Fruit fly (Drosophila melanogaster): ENCODE data around the gene CG6204.

The CG6204 gene

DNA sequence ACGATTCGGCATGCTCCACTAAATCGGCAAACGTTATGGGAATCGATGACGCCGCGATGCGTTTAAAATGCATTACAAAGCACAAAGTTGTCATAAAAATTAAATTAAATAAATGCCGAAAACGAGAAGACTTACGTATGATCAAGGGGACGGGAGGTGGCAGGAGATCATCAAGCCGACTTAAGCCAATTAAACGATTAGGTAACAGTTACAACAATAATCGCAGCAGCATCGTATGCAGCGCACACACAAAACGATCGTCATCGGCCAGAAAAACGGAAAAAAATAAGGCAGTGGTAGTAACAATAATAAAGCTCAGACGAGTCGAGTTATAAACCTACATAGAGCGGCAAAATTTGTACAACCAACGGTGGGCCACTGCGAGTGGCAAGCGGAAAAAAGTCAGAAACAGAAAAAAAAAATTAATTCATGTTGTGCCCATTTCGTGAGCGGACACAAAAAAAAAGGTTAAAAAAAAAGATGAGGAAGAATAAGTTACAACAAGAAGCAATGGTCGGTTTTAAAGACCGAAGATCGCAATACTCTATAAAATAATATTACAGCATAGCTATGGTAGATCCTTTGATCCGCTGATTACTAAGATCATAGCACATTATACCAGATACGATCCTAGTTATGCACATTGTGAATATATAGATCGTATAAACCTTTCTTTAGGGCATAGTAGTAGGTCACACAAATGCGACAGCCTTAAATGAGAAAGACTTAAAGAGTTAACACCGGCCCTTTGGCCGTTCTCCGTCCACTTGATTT lies 12.9 kb downstream of the CG6204 start:
- TF ChIP-seq ovo (GFP tag; optimal IDR thresholded peaks at IDR 0.05) (no peak), Mnt (GFP tag; optimal IDR thresholded peaks at IDR 0.05) (no peak), cnc (optimal IDR thresholded peaks at IDR 0.05) (no peak), tj (GFP tag; optimal IDR thresholded peaks at IDR 0.05) (peak; percentile 76), Hr96 (GFP tag; optimal IDR thresholded peaks at IDR 0.05) (no peak)

dm6 chr3R:24213644-24214043 lies 20.0 kb downstream of the CG6204 start:
- no peak for TF ChIP-seq toe (GFP tag; optimal IDR thresholded peaks at IDR 0.05)
- no peak for TF ChIP-seq CG12768 (GFP tag; optimal IDR thresholded peaks at IDR 0.05)
- no peak for TF ChIP-seq kay (GFP tag; ENCODE audit: borderline replicate concordance)
- TF ChIP-seq Crg-1 (GFP tag; optimal IDR thresholded peaks at IDR 0.05), result no peak

dm6 chr3R:24216017-24216416 lies 22.4 kb downstream of the CG6204 start:
- TF ChIP-seq CG7101 (tag; optimal IDR thresholded peaks at IDR 0.05), result no peak
- no peak for TF ChIP-seq Mnt (GFP tag; optimal IDR thresholded peaks at IDR 0.05)
- TF ChIP-seq cnc (optimal IDR thresholded peaks at IDR 0.05), result no peak
- TF ChIP-seq pad (GFP tag; optimal IDR thresholded peaks at IDR 0.05), result no peak
- TF ChIP-seq CG7045 (GFP tag; optimal IDR thresholded peaks at IDR 0.05), result no peak
- no peak for TF ChIP-seq CG5204 (GFP tag; optimal IDR thresholded peaks at IDR 0.05)
- TF ChIP-seq toe (GFP tag; optimal IDR thresholded peaks at IDR 0.05), result no peak
- TF ChIP-seq CG12768 (GFP tag; optimal IDR thresholded peaks at IDR 0.05), result no peak
- TF ChIP-seq Clk (GFP tag; optimal IDR thresholded peaks at IDR 0.05), result no peak
- TF ChIP-seq CG11617 (GFP tag; optimal IDR thresholded peaks at IDR 0.05), result no peak
- TF ChIP-seq CG33017 (tag; optimal IDR thresholded peaks at IDR 0.05), result no peak
- no peak for TF ChIP-seq cic (GFP tag; optimal IDR thresholded peaks at IDR 0.05)
- TF ChIP-seq tj (GFP tag; optimal IDR thresholded peaks at IDR 0.05), result no peak
- no peak for TF ChIP-seq Hr96 (GFP tag; optimal IDR thresholded peaks at IDR 0.05)
- no peak for TF ChIP-seq ovo (GFP tag; optimal IDR thresholded peaks at IDR 0.05)
- TF ChIP-seq kay (GFP tag; ENCODE audit: borderline replicate concordance), result no peak
- TF ChIP-seq Crg-1 (GFP tag; optimal IDR thresholded peaks at IDR 0.05), result no peak

DNA sequence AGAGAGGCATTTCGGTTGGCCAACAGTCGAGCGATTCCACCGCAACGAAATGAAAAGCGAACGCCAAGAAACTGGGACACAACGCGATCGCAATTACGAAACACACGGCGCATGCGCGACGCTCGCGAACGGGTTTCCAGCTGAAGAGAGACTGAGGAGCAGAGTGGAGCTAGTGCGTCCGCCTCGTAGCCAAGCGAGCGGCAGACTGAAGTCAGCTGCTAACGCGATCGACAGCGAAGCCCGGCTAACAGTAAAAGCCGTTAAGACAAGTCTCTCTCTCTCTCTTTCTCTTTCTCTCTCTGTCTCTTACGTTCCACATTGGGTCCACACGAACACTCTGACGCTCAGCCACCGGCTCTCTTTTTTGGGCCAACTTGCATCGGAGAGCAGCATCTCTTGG lies 24.9 kb downstream of the CG6204 start, which contains the start of gene CG17786:
Gene CG17786, minus strand, starts transcription at position 154 of the 400 bp plus-strand sequence.
- TF ChIP-seq bab1 (GFP tag; optimal IDR thresholded peaks at IDR 0.05) (peak; percentile 11), CG12768 (GFP tag; optimal IDR thresholded peaks at IDR 0.05) (no peak)

dm6 chr3R:24219093-24219492 lies 25.5 kb downstream of the CG6204 start:
- TF ChIP-seq CG33017 (tag; optimal IDR thresholded peaks at IDR 0.05) (no peak), toe (GFP tag; optimal IDR thresholded peaks at IDR 0.05) (no peak), pad (GFP tag; optimal IDR thresholded peaks at IDR 0.05) (no peak), CG11617 (GFP tag; optimal IDR thresholded peaks at IDR 0.05) (no peak), CG7101 (tag; optimal IDR thresholded peaks at IDR 0.05) (no peak), CG14711 (tag; optimal IDR thresholded peaks at IDR 0.05) (no peak), CG1620 (GFP tag; optimal IDR thresholded peaks at IDR 0.05) (no peak), cnc (optimal IDR thresholded peaks at IDR 0.05) (no peak), Mnt (GFP tag; optimal IDR thresholded peaks at IDR 0.05) (no peak), Crg-1 (GFP tag; optimal IDR thresholded peaks at IDR 0.05) (no peak), cic (GFP tag; optimal IDR thresholded peaks at IDR 0.05) (no peak), CG5204 (GFP tag; optimal IDR thresholded peaks at IDR 0.05) (no peak), bab1 (GFP tag; optimal IDR thresholded peaks at IDR 0.05) (no peak), CG7045 (GFP tag; optimal IDR thresholded peaks at IDR 0.05) (no peak)

DNA sequence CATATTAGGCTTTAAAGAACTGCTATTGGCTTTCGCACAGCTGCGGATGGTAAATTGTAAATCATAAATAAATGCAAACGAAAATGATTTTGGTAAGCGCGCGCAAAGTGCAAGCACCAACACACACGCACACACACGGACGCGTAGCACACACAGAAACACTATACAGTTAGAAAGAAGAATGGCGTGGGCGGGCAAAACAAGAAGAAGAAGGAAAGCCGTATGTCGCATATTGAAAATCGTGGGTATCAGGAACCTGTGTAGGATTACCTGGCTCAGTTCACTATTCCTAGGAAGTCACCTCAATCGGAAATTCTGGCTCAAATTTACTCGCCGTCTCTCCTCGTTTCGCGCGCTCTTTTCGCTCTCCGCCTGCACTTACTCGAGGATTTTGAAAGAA lies 27.2 kb downstream of the CG6204 start, which contains the start of gene cav:
Gene cav, plus strand, starts transcription at position 259 of the 400 bp plus-strand sequence.
- peak; percentile 41 for TF ChIP-seq ovo (GFP tag; optimal IDR thresholded peaks at IDR 0.05)
- no peak for TF ChIP-seq CG7101 (tag; optimal IDR thresholded peaks at IDR 0.05)

DNA sequence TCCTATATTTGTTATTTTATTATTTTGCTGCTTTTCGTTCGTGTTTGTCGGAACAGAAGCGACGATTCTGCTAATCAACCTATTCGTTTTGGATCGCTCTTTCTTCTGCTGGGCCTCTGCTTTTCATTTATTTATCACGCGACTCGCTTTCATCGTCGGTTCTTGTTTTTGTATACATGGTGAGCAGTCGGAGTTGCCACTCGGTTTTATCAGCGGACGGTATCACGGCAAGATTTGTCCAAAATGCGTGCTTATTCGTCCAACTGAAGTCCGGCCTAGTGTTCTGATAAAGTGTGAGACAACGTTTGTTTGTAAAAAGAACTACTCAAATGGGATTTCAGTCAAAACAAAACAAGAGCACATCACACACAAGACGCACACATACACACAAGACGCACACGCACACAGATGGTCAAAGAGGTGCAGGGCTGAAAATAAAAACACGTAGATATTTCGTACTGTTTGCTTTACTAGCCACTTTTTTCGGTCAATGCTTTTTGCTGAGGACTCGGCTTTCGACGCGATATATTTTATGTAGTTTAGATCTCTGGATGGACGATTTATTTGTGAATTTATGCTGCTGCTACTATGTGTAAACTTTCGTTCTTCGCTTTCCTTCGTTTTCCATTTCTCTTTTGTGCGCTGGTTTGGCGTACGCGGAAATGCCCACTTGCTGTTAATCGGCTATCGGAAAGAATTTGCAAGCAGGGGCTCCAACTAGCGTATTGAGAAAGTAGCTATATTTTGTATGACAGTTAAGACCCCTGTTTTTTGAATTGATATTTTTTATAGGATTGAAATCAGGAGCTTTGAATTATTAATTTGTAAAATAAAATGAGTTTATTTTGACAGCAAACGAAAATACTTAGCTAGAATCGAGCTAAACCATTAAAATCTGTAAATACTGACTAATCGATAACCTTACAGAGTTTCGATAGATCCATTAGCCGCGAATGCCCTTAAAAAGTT lies 28.0 kb downstream of the CG6204 start, which contains the start of gene twin:
Gene twin, minus strand, starts transcription at position 632 of the 969 bp plus-strand sequence.
- TF ChIP-seq CG1620 (GFP tag; optimal IDR thresholded peaks at IDR 0.05), result peak; percentile 73
- TF ChIP-seq kay (GFP tag; ENCODE audit: borderline replicate concordance), result peak; percentile 93
- TF ChIP-seq CG33017 (tag; optimal IDR thresholded peaks at IDR 0.05), result peak; percentile 30
- TF ChIP-seq Clk (GFP tag; optimal IDR thresholded peaks at IDR 0.05), result no peak
- no peak for TF ChIP-seq Hr96 (GFP tag; optimal IDR thresholded peaks at IDR 0.05)
- TF ChIP-seq CG14711 (tag; optimal IDR thresholded peaks at IDR 0.05), result peak; percentile 51
- TF ChIP-seq ovo (GFP tag; optimal IDR thresholded peaks at IDR 0.05), result peak; percentile 14
- TF ChIP-seq Crg-1 (GFP tag; optimal IDR thresholded peaks at IDR 0.05), result peak; percentile 51
- TF ChIP-seq CG5204 (GFP tag; optimal IDR thresholded peaks at IDR 0.05), result no peak
- TF ChIP-seq tj (GFP tag; optimal IDR thresholded peaks at IDR 0.05), result peak; percentile 23
- no peak for TF ChIP-seq cic (GFP tag; optimal IDR thresholded peaks at IDR 0.05)
- no peak for TF ChIP-seq CG7045 (GFP tag; optimal IDR thresholded peaks at IDR 0.05)
- no peak for TF ChIP-seq cnc (optimal IDR thresholded peaks at IDR 0.05)
- TF ChIP-seq CG12768 (GFP tag; optimal IDR thresholded peaks at IDR 0.05), result peak; percentile 3
- peak; percentile 44 for TF ChIP-seq bab1 (GFP tag; optimal IDR thresholded peaks at IDR 0.05)
- TF ChIP-seq CG7101 (tag; optimal IDR thresholded peaks at IDR 0.05), result peak; percentile 50
- TF ChIP-seq toe (GFP tag; optimal IDR thresholded peaks at IDR 0.05), result peak; percentile 72
- peak; percentile 32 for TF ChIP-seq pad (GFP tag; optimal IDR thresholded peaks at IDR 0.05)
- peak; percentile 45 for TF ChIP-seq Mnt (GFP tag; optimal IDR thresholded peaks at IDR 0.05)
- TF ChIP-seq CG11617 (GFP tag; optimal IDR thresholded peaks at IDR 0.05), result peak; percentile 41

Measured in whole organism, adult.